Worm (Caenorhabditis elegans) whole organism, L1 larva: ENCODE results near the gene vrk-1.
A peak's percentile ranks its signal among the peaks of the same experiment; 100 is the strongest.

ENCODE experiments used
- C16A3.4 ChIP-seq: fragments of 150-350 bp; optimal IDR thresholded peaks from 2 replicates; lab custom pipeline; 2014; ENCODE audit warnings: missing biosample characterization, missing genetic modification characterization
- F16B12.6 ChIP-seq: fragments of 150-350 bp; optimal IDR thresholded peaks from 2 replicates; lab custom pipeline; 2014; ENCODE audit warnings: missing biosample characterization, missing genetic modification characterization
- ama-1 ChIP-seq: fragments of 150-350 bp; optimal IDR thresholded peaks from 2 replicates; lab custom pipeline; 2014
- dpl-1 ChIP-seq, 3 experiments: fragments of 150-350 bp in 2 of 3; sonication (generic microtip) in 1 of 3; optimal IDR thresholded peaks; 2 replicates each; lab custom pipeline; 2014 to 2017; ENCODE audit warnings: missing biosample characterization in 3 of 3, missing genetic modification characterization in 3 of 3, missing genetic modification reagents in 3 of 3
- efl-1 ChIP-seq, 4 experiments: fragments of 150-350 bp; optimal IDR thresholded peaks in 3 of 4; peaks in 1 of 4; 1 replicate in 1 of 4; 2 replicates in 3 of 4; lab custom pipeline; 2014; ENCODE audit warnings: missing biosample characterization in 2 of 4, missing genetic modification characterization in 2 of 4, missing genetic modification reagents in 2 of 4
- elt-2 ChIP-seq: sonication (generic microtip); optimal IDR thresholded peaks from 2 replicates; lab custom pipeline; 2016; ENCODE audit warnings: missing genetic modification characterization, mild to moderate bottlenecking, inconsistent platforms, missing compliant biosample characterization, missing genetic modification reagents
- isw-1 ChIP-seq: fragments of 200-800 bp; sonication (Bioruptor generic); IDR thresholded peaks from 2 replicates; pipeline ENCODE4 v1.3.6; 2022; ENCODE audit warnings: missing genetic modification characterization, missing compliant biosample characterization
- lin-14 ChIP-seq: fragments of 200-800 bp; sonication (Bioruptor generic); optimal IDR thresholded peaks from 2 replicates; lab custom pipeline; 2018; ENCODE audit warnings: mild to moderate bottlenecking, missing genetic modification characterization, moderate library complexity, missing compliant biosample characterization
- lin-35 ChIP-seq, 2 experiments: fragments of 150-350 bp; optimal IDR thresholded peaks; 2 replicates each; lab custom pipeline; 2014; ENCODE audit warnings: missing biosample characterization in 2 of 2, missing genetic modification characterization in 2 of 2, missing genetic modification reagents in 2 of 2
- nhr-11 ChIP-seq: fragments of 150-350 bp; optimal IDR thresholded peaks from 2 replicates; lab custom pipeline; 2014; ENCODE audit warnings: missing biosample characterization, missing genetic modification characterization
- nhr-237 ChIP-seq: fragments of 150-350 bp; optimal IDR thresholded peaks from 2 replicates; lab custom pipeline; 2014; ENCODE audit warnings: missing biosample characterization, missing genetic modification characterization
- nhr-77 ChIP-seq: fragments of 150-350 bp; optimal IDR thresholded peaks from 2 replicates; lab custom pipeline; 2014; ENCODE audit warnings: missing biosample characterization, missing genetic modification characterization
- rnt-1 ChIP-seq: sonication (generic microtip); optimal IDR thresholded peaks from 2 replicates; lab custom pipeline; 2016; ENCODE audit warnings: mild to moderate bottlenecking, missing genetic modification characterization, moderate library complexity, missing compliant biosample characterization
- sptf-1 ChIP-seq: fragments of 150-350 bp; optimal IDR thresholded peaks from 2 replicates; lab custom pipeline; 2014; ENCODE audit warnings: missing biosample characterization, missing genetic modification characterization
- swsn-7 ChIP-seq: sonication (generic microtip); optimal IDR thresholded peaks from 2 replicates; lab custom pipeline; 2016; ENCODE audit warnings: missing genetic modification characterization, missing compliant biosample characterization
- tbx-2 ChIP-seq: sonication (generic microtip); optimal IDR thresholded peaks from 2 replicates; lab custom pipeline; 2016; ENCODE audit warnings: missing genetic modification characterization, missing compliant biosample characterization
- tlp-1 ChIP-seq: fragments of 150-350 bp; optimal IDR thresholded peaks from 2 replicates; lab custom pipeline; 2014; ENCODE audit warnings: missing biosample characterization, missing genetic modification characterization
- unc-30 ChIP-seq: sonication (generic microtip); optimal IDR thresholded peaks from 2 replicates; lab custom pipeline; 2017; ENCODE audit warnings: missing biosample characterization, missing genetic modification characterization
- unc-98 ChIP-seq: fragments of 200-800 bp; sonication (Bioruptor generic); IDR thresholded peaks from 2 replicates; pipeline ENCODE4 v1.3.6; 2022; ENCODE audit warnings: missing genetic modification characterization, missing compliant biosample characterization
- vab-15 ChIP-seq: sonication (generic microtip); optimal IDR thresholded peaks from 2 replicates; lab custom pipeline; 2017; ENCODE audit warnings: missing genotype, mild to moderate bottlenecking, missing genetic modification characterization, missing compliant biosample characterization

Gene vrk-1

ce11 chrII:5968037-5968436 is 46.3 kb downstream of the vrk-1 start, which contains the start of gene B0034.1:
B0034.1 (plus strand) TSS chrII:5968337.
- no peak for TF ChIP-seq elt-2
- TF ChIP-seq dpl-1 (GFP tag; optimal IDR thresholded peaks at IDR 0.05; lab: Kevin White, UChicago), result no peak
- no peak for TF ChIP-seq nhr-77
- TF ChIP-seq nhr-11 (tag; lab: Kevin White, UChicago), result no peak
- TF ChIP-seq unc-98 (GFP tag; lab: Robert Waterston, UW), result no peak
- no peak for TF ChIP-seq vab-15 (tag; lab: Kevin White, UChicago)
- TF ChIP-seq nhr-237, result no peak
- TF ChIP-seq lin-35 (GFP tag; optimal IDR thresholded peaks at IDR 0.05; lab: Kevin White, UChicago), result no peak
- TF ChIP-seq efl-1 (optimal IDR thresholded peaks at IDR 0.05; lab: Kevin White, UChicago), result no peak
- TF ChIP-seq efl-1 (GFP tag; optimal IDR thresholded peaks at IDR 0.05 in 1 of 2; lab: Kevin White, UChicago), result no peak
- no peak for TF ChIP-seq F16B12.6 (tag; lab: Kevin White, UChicago)
- no peak for TF ChIP-seq rnt-1 (tag; lab: Kevin White, UChicago)
- TF ChIP-seq ama-1, result no peak
- no peak for TF ChIP-seq sptf-1 (tag; lab: Kevin White, UChicago)
- no peak for TF ChIP-seq tbx-2
- no peak for TF ChIP-seq C16A3.4 (tag; lab: Kevin White, UChicago)
- no peak for TF ChIP-seq swsn-7 (tag; lab: Kevin White, UChicago)
- TF ChIP-seq unc-30 (tag; lab: Kevin White, UChicago), result no peak

ce11 chrII:5969303-5969702 is 47.5 kb downstream of the vrk-1 start, which contains the start of gene B0034.4:
B0034.4 (minus strand) TSS chrII:5969531.
- TF ChIP-seq lin-14 (GFP tag; lab: Kevin White, UChicago), result peak; percentile 14
- TF ChIP-seq tlp-1, result no peak
- TF ChIP-seq isw-1 (GFP tag; lab: Robert Waterston, UW), result no peak
